Worm (Caenorhabditis elegans) whole organism, L3 larva: ENCODE results near the gene K08F8.15.

Experiments used
- ZK546.5 ChIP-seq: sonication (generic microtip); optimal IDR thresholded peaks from 2 replicates; lab custom pipeline; 2017; ENCODE audit warnings: missing biosample characterization, missing genetic modification characterization
- elt-3 ChIP-seq, 3 experiments: fragments of 150-350 bp in 1 of 3; sonication (generic microtip) in 2 of 3; optimal IDR thresholded peaks; 2 replicates in 2 of 3; 4 replicates in 1 of 3; lab custom pipeline; 2014 to 2017; ENCODE audit warnings: missing biosample characterization in 3 of 3, missing genetic modification characterization in 3 of 3
- fos-1 ChIP-seq: fragments of 150-350 bp; optimal IDR thresholded peaks from 2 replicates; lab custom pipeline; 2014; ENCODE audit warnings: missing biosample characterization, missing genetic modification characterization
- nhr-43 ChIP-seq: sonication (generic microtip); optimal IDR thresholded peaks from 2 replicates; lab custom pipeline; 2016; ENCODE audit warnings: mild to moderate bottlenecking, missing genetic modification characterization, missing compliant biosample characterization; ENCODE audit not compliant: poor library complexity, severe bottlenecking
- pha-4 ChIP-seq: fragments of 150-350 bp; optimal IDR thresholded peaks from 2 replicates; lab custom pipeline; 2014; ENCODE audit warnings: missing biosample characterization, missing genetic modification reagents, missing genetic modification characterization
- zag-1 ChIP-seq: fragments of 150-350 bp; optimal IDR thresholded peaks from 2 replicates; lab custom pipeline; 2014; ENCODE audit warnings: missing biosample characterization, missing genetic modification characterization

K08F8.15 gene

ce11 chrII:8814231-8814630 is 47.6 kb downstream of the K08F8.15 start:
- TF ChIP-seq nhr-43 (tag; lab: Kevin White, UChicago) (peak; percentile 25), fos-1 (tag; lab: Kevin White, UChicago) (no peak), ZK546.5 (no peak), zag-1 (tag; lab: Kevin White, UChicago) (no peak), pha-4 (no peak), elt-3 (tag; optimal IDR thresholded peaks at IDR 0.05; lab: Kevin White, UChicago) (peak in 1 of 3 experiments; percentile 20)
- TF ChIP-seq, all 47 proteins: peak for 2
